Worm (Caenorhabditis elegans): ENCODE data around the gene oac-4.

DNA sequence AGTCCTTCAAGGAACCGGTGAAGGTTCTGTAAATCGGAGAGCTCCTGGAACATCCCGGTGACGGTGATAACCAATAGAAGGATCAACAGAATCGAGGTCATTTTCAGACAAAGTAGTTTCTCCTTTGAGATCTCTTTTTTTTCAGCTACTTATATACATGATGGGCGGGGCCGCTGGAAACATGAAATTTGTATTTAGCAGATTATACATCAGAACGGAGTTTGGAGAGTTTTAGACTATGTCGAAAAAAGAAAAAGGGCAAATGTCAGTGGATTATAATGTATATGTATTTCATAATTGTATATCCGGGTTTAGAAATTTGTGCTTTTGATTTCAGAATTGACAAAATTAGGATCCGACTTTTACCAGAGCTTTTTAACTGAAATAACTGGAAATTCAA, 32.6 kb downstream of the oac-4 start, which contains the start of gene ins-32:
- TF ChIP-seq tab-1 (GFP tag; IDR thresholded peaks at IDR 0.05) (no peak), cog-1 (tag; optimal IDR thresholded peaks at IDR 0.05) (no peak), flt-1 (GFP tag; IDR thresholded peaks at IDR 0.05) (no peak), klf-2 (GFP tag; conservative IDR thresholded peaks at IDR 0.05) (no peak), ztf-29 (GFP tag; IDR thresholded peaks at IDR 0.05) (no peak), T22C8.4 (GFP tag; IDR thresholded peaks at IDR 0.05) (no peak), med-1 (GFP tag; optimal IDR thresholded peaks at IDR 0.05; ENCODE audit: insufficient read depth) (no peak)
